Worm (Caenorhabditis elegans) whole organism, young adult: ENCODE results near the gene Y66D12A.3.

Experiments
- B0019.2 ChIP-seq: fragments of 200-800 bp; sonication (Bioruptor generic); conservative IDR thresholded peaks from 2 replicates; pipeline ENCODE4 v1.3.6; 2022; ENCODE audit warnings: missing genetic modification reagents, missing genetic modification characterization, missing compliant biosample characterization
- D2030.7 ChIP-seq: fragments of 200-800 bp; sonication (Bioruptor generic); IDR thresholded peaks from 2 replicates; pipeline ENCODE4 v1.3.6; 2022; ENCODE audit warnings: missing genetic modification reagents, missing genetic modification characterization, missing compliant biosample characterization
- F22D6.2 ChIP-seq: sonication (generic microtip); optimal IDR thresholded peaks from 2 replicates; lab custom pipeline; 2016; ENCODE audit warnings: mild to moderate bottlenecking, missing genetic modification characterization, missing compliant biosample characterization
- F23B12.7 ChIP-seq: sonication (generic microtip); optimal IDR thresholded peaks from 2 replicates; lab custom pipeline; 2017; ENCODE audit warnings: missing genetic modification characterization, mild to moderate bottlenecking, missing compliant biosample characterization, antibody characterized with exemption, moderate library complexity; ENCODE audit not compliant: insufficient read depth
- F33H1.4 ChIP-seq: fragments of 200-800 bp; sonication (Bioruptor generic); IDR thresholded peaks from 2 replicates; pipeline ENCODE4 v1.3.6; 2022; ENCODE audit warnings: missing genetic modification reagents, missing genetic modification characterization, missing compliant biosample characterization
- F49E8.2 ChIP-seq: sonication (generic microtip); optimal IDR thresholded peaks from 3 replicates; lab custom pipeline; 2017; ENCODE audit warnings: missing genetic modification characterization, mild to moderate bottlenecking, missing compliant biosample characterization, antibody characterized with exemption, moderate library complexity; ENCODE audit not compliant: insufficient read depth
- F52B5.7 ChIP-seq: sonication (generic microtip); optimal IDR thresholded peaks from 2 replicates; lab custom pipeline; 2016; ENCODE audit warnings: mild to moderate bottlenecking, missing genetic modification characterization, missing compliant biosample characterization
- F55B11.4 ChIP-seq: sonication (generic microtip); optimal IDR thresholded peaks from 2 replicates; lab custom pipeline; 2016; ENCODE audit warnings: missing compliant biosample characterization, missing genetic modification characterization, borderline replicate concordance; ENCODE audit not compliant: insufficient read depth
- K12H6.12 ChIP-seq: fragments of 200-800 bp; sonication (Bioruptor generic); optimal IDR thresholded peaks from 2 replicates; lab custom pipeline; 2018; ENCODE audit warnings: mild to moderate bottlenecking, missing genetic modification characterization, missing compliant biosample characterization
- Y56A3A.18 ChIP-seq: fragments of 200-800 bp; sonication (Bioruptor generic); IDR thresholded peaks from 2 replicates; pipeline ENCODE4 v1.3.6; 2022; ENCODE audit warnings: missing genetic modification reagents, missing genetic modification characterization, missing compliant biosample characterization
- akir-1 ChIP-seq: fragments of 200-800 bp; sonication (Bioruptor generic); optimal IDR thresholded peaks from 2 replicates; lab custom pipeline; 2018; ENCODE audit warnings: mild to moderate bottlenecking, missing genetic modification characterization, moderate library complexity, missing compliant biosample characterization
- attf-5 ChIP-seq: fragments of 200-800 bp; sonication (Bioruptor generic); optimal IDR thresholded peaks from 2 replicates; lab custom pipeline; 2018; ENCODE audit warnings: mild to moderate bottlenecking, missing genetic modification characterization, missing compliant biosample characterization
- bed-2 ChIP-seq: fragments of 200-800 bp; sonication (Bioruptor generic); IDR thresholded peaks from 2 replicates; pipeline ENCODE4 v1.3.6; 2022; ENCODE audit warnings: missing genetic modification reagents, missing genetic modification characterization, missing compliant biosample characterization
- cebp-2 ChIP-seq: fragments of 200-800 bp; sonication (Bioruptor generic); IDR thresholded peaks from 2 replicates; pipeline ENCODE4 v1.3.6; 2022; ENCODE audit warnings: missing genetic modification characterization, missing compliant biosample characterization
- ceh-27 ChIP-seq: fragments of 200-800 bp; sonication (Bioruptor generic); optimal IDR thresholded peaks from 2 replicates; lab custom pipeline; 2018; ENCODE audit warnings: mild to moderate bottlenecking, missing genetic modification characterization, moderate library complexity, missing compliant biosample characterization
- ceh-79 ChIP-seq: sonication (generic microtip); optimal IDR thresholded peaks from 2 replicates; lab custom pipeline; 2017; ENCODE audit warnings: mild to moderate bottlenecking, missing genetic modification characterization, missing compliant biosample characterization
- ceh-91 ChIP-seq: fragments of 200-800 bp; sonication (Bioruptor generic); IDR thresholded peaks from 2 replicates; pipeline ENCODE4 v1.3.6; 2022; ENCODE audit warnings: missing genetic modification reagents, missing genetic modification characterization, missing compliant biosample characterization
- dox-1 ChIP-seq: fragments of 200-800 bp; sonication (Bioruptor generic); IDR thresholded peaks from 2 replicates; pipeline ENCODE4 v1.3.6; 2022; ENCODE audit warnings: missing genetic modification reagents, missing genetic modification characterization, missing compliant biosample characterization
- dpff-1 ChIP-seq: sonication (generic microtip); optimal IDR thresholded peaks from 2 replicates; lab custom pipeline; 2017; ENCODE audit warnings: mild to moderate bottlenecking, missing genetic modification characterization, missing compliant biosample characterization
- dpl-1 ChIP-seq: fragments of 150-350 bp; optimal IDR thresholded peaks from 2 replicates; lab custom pipeline; 2014; ENCODE audit warnings: missing biosample characterization, missing genetic modification reagents, missing genetic modification characterization
- efl-1 ChIP-seq: fragments of 150-350 bp; optimal IDR thresholded peaks from 2 replicates; lab custom pipeline; 2014; ENCODE audit warnings: missing biosample characterization, missing genetic modification reagents, missing genetic modification characterization
- egl-44 ChIP-seq: fragments of 200-800 bp; sonication (Bioruptor generic); IDR thresholded peaks from 2 replicates; pipeline ENCODE4 v1.3.6; 2022; ENCODE audit warnings: missing genetic modification reagents, missing genetic modification characterization, missing compliant biosample characterization
- ekl-4 ChIP-seq: fragments of 200-800 bp; sonication (Bioruptor generic); IDR thresholded peaks from 2 replicates; pipeline ENCODE4 v1.3.6; 2022; ENCODE audit warnings: missing genetic modification reagents, missing genetic modification characterization, missing compliant biosample characterization
- fkh-3 ChIP-seq: sonication (generic microtip); optimal IDR thresholded peaks from 2 replicates; lab custom pipeline; 2016; ENCODE audit warnings: mild to moderate bottlenecking, missing genetic modification characterization, missing compliant biosample characterization
- hlh-26 ChIP-seq: fragments of 200-800 bp; sonication (Bioruptor generic); conservative IDR thresholded peaks from 2 replicates; pipeline ENCODE4 v1.3.6; 2022; ENCODE audit warnings: missing genetic modification reagents, missing genetic modification characterization, missing compliant biosample characterization
- let-526 ChIP-seq: fragments of 200-800 bp; sonication (Bioruptor generic); IDR thresholded peaks from 2 replicates; pipeline ENCODE4 v1.3.6; 2022; ENCODE audit warnings: missing genetic modification reagents, missing genetic modification characterization, missing compliant biosample characterization
- lin-26 ChIP-seq: fragments of 200-800 bp; sonication (Bioruptor generic); IDR thresholded peaks from 2 replicates; pipeline ENCODE4 v1.3.6; 2022; ENCODE audit warnings: missing genetic modification reagents, missing genetic modification characterization, missing compliant biosample characterization
- lin-54 ChIP-seq: fragments of 200-800 bp; sonication (Bioruptor generic); optimal IDR thresholded peaks from 2 replicates; lab custom pipeline; 2018; ENCODE audit warnings: mild to moderate bottlenecking, missing genetic modification characterization, missing compliant biosample characterization
- lir-1 ChIP-seq: fragments of 200-800 bp; sonication (Bioruptor generic); conservative IDR thresholded peaks from 2 replicates; pipeline ENCODE4 v1.3.6; 2022; ENCODE audit warnings: missing genetic modification reagents, missing genetic modification characterization, missing compliant biosample characterization
- lsl-1 ChIP-seq: fragments of 200-800 bp; sonication (Bioruptor generic); optimal IDR thresholded peaks from 2 replicates; lab custom pipeline; 2018; ENCODE audit warnings: mild to moderate bottlenecking, missing genetic modification characterization, moderate library complexity, missing compliant biosample characterization
- lsy-27 ChIP-seq: sonication (generic microtip); optimal IDR thresholded peaks from 2 replicates; lab custom pipeline; 2017; ENCODE audit warnings: missing genetic modification characterization, mild to moderate bottlenecking, missing compliant biosample characterization, antibody characterized with exemption, missing genotype, borderline replicate concordance; ENCODE audit not compliant: insufficient read depth
- madf-3 ChIP-seq: fragments of 200-800 bp; sonication (Bioruptor generic); IDR thresholded peaks from 2 replicates; pipeline ENCODE4 v1.3.6; 2022; ENCODE audit warnings: missing genetic modification reagents, missing genetic modification characterization, missing compliant biosample characterization
- madf-6 ChIP-seq: fragments of 200-800 bp; sonication (Bioruptor generic); IDR thresholded peaks from 2 replicates; pipeline ENCODE4 v1.3.6; 2022; ENCODE audit warnings: missing genetic modification reagents, missing genetic modification characterization, missing compliant biosample characterization
- mcd-1 ChIP-seq: fragments of 200-800 bp; sonication (Bioruptor generic); IDR thresholded peaks from 2 replicates; pipeline ENCODE4 v1.3.6; 2022; ENCODE audit warnings: missing genetic modification reagents, missing genetic modification characterization, missing compliant biosample characterization
- mel-28 ChIP-seq: sonication (generic microtip); optimal IDR thresholded peaks from 2 replicates; lab custom pipeline; 2016; ENCODE audit warnings: borderline replicate concordance, mild to moderate bottlenecking, missing genetic modification characterization, missing compliant biosample characterization
- nfya-1 ChIP-seq: sonication (generic microtip); optimal IDR thresholded peaks from 2 replicates; lab custom pipeline; 2017; ENCODE audit warnings: antibody characterized with exemption, missing compliant biosample characterization, missing genetic modification characterization, borderline replicate concordance; ENCODE audit not compliant: insufficient read depth
- rcor-1 ChIP-seq: fragments of 200-800 bp; sonication (Bioruptor generic); IDR thresholded peaks from 2 replicates; pipeline ENCODE4 v1.3.6; 2022; ENCODE audit warnings: missing genetic modification reagents, missing genetic modification characterization, missing compliant biosample characterization
- repo-1 ChIP-seq: sonication (generic microtip); optimal IDR thresholded peaks from 2 replicates; lab custom pipeline; 2017; ENCODE audit warnings: mild to moderate bottlenecking, missing genetic modification characterization, missing compliant biosample characterization
- rpc-1 ChIP-seq, 2 experiments: fragments of 150-350 bp in 1 of 2; sonication (generic microtip) in 1 of 2; optimal IDR thresholded peaks; 2 replicates each; lab custom pipeline; 2014 to 2018; ENCODE audit warnings: missing biosample characterization in 1 of 2, missing genetic modification characterization in 1 of 2, missing genetic modification reagents in 1 of 2, missing genotype in 1 of 2
- snpc-1.1 ChIP-seq: sonication (generic microtip); optimal IDR thresholded peaks from 2 replicates; lab custom pipeline; 2017; ENCODE audit warnings: missing genetic modification characterization, mild to moderate bottlenecking, missing compliant biosample characterization, antibody characterized with exemption, moderate library complexity, missing genotype, missing genetic modification reagents; ENCODE audit not compliant: insufficient read depth
- snpc-1.3 ChIP-seq: sonication (generic microtip); optimal IDR thresholded peaks from 2 replicates; lab custom pipeline; 2017; ENCODE audit warnings: missing genetic modification characterization, mild to moderate bottlenecking, missing compliant biosample characterization, antibody characterized with exemption, moderate library complexity, missing genotype, missing genetic modification reagents; ENCODE audit not compliant: insufficient read depth
- snpc-3.4 ChIP-seq: sonication (generic microtip); optimal IDR thresholded peaks from 2 replicates; lab custom pipeline; 2017; ENCODE audit warnings: missing genetic modification characterization, mild to moderate bottlenecking, missing compliant biosample characterization, antibody characterized with exemption, moderate library complexity, missing genotype, missing genetic modification reagents
- ztf-25 ChIP-seq: fragments of 200-800 bp; sonication (Bioruptor generic); IDR thresholded peaks from 2 replicates; pipeline ENCODE4 v1.3.6; 2022; ENCODE audit warnings: missing genetic modification reagents, missing genetic modification characterization, missing compliant biosample characterization
- ztf-3 ChIP-seq: fragments of 200-800 bp; sonication (Bioruptor generic); optimal IDR thresholded peaks from 2 replicates; lab custom pipeline; 2018; ENCODE audit warnings: mild to moderate bottlenecking, missing genetic modification characterization, missing compliant biosample characterization

Y66D12A.3 gene

ce11 chrIII:11581372-11581771 lies 7.6 kb upstream of the Y66D12A.3 start, which contains the start of the genes Y66D12A.6 and ceh-92:
Gene Y66D12A.6 (minus strand): TSS chrIII:11581402.
Gene ceh-92 (plus strand): TSS chrIII:11581600.
- TF ChIP-seq F22D6.2 (tag; lab: Kevin White, UChicago) (no peak), rpc-1 (optimal IDR thresholded peaks at IDR 0.05; lab: Kevin White, UChicago) (no peak), rpc-1 (tag; optimal IDR thresholded peaks at IDR 0.05; lab: Kevin White, UChicago) (no peak), Y56A3A.18 (no peak), snpc-3.4 (peak; percentile 1), lin-26 (GFP tag; lab: Robert Waterston, UW) (no peak), ekl-4 (GFP tag; lab: Robert Waterston, UW) (no peak), ceh-91 (GFP tag; lab: Robert Waterston, UW) (peak; percentile 49; the same call in 1 of the 2 replicates), madf-3 (GFP tag; lab: Robert Waterston, UW) (no peak), efl-1 (GFP tag; lab: Kevin White, UChicago) (peak; percentile 50), lir-1 (GFP tag; lab: Robert Waterston, UW) (no peak), cebp-2 (no peak), K12H6.12 (tag; lab: Kevin White, UChicago) (no peak), F52B5.7 (tag; lab: Kevin White, UChicago) (no peak), lsy-27 (tag; lab: Kevin White, UChicago) (no peak), lin-54 (GFP tag; lab: Kevin White, UChicago) (peak; percentile 56), hlh-26 (GFP tag; lab: Robert Waterston, UW) (no peak), let-526 (GFP tag; lab: Robert Waterston, UW) (no peak), D2030.7 (peak; percentile 73), F49E8.2 (tag; lab: Kevin White, UChicago) (peak; percentile 70), ceh-27 (GFP tag; lab: Kevin White, UChicago) (no peak), ztf-25 (GFP tag; lab: Robert Waterston, UW) (no peak), fkh-3 (tag; lab: Kevin White, UChicago) (no peak), lsl-1 (GFP tag; lab: Kevin White, UChicago) (peak; percentile 78), ztf-3 (GFP tag; lab: Kevin White, UChicago) (no peak), mcd-1 (GFP tag; lab: Robert Waterston, UW) (peak; percentile 49; the same call in 1 of the 2 replicates), bed-2 (GFP tag; lab: Robert Waterston, UW) (no peak), akir-1 (GFP tag; lab: Kevin White, UChicago) (no peak), ceh-79 (no peak), madf-6 (GFP tag; lab: Robert Waterston, UW) (peak; percentile 64), snpc-1.3 (tag; lab: Kevin White, UChicago) (peak; percentile 37), attf-5 (GFP tag; lab: Kevin White, UChicago) (no peak), egl-44 (no peak), dpl-1 (GFP tag; lab: Kevin White, UChicago) (peak; percentile 25), nfya-1 (tag; lab: Kevin White, UChicago) (no peak), dpff-1 (tag; lab: Kevin White, UChicago) (no peak), snpc-1.1 (tag; lab: Kevin White, UChicago) (peak; percentile 0), repo-1 (no peak), mel-28 (tag; lab: Kevin White, UChicago) (no peak), rcor-1 (no peak), F33H1.4 (GFP tag; lab: Robert Waterston, UW) (peak; percentile 47), dox-1 (GFP tag; lab: Robert Waterston, UW) (peak; percentile 37; the same call in 1 of the 2 replicates), B0019.2 (GFP tag; lab: Robert Waterston, UW) (peak; percentile 14; the same call in 1 of the 2 replicates), F23B12.7 (tag; lab: Kevin White, UChicago) (peak; percentile 5), F55B11.4 (tag; lab: Kevin White, UChicago) (no peak)
